Fruit fly (Drosophila melanogaster): Measurements from ENCODE around the gene Septin2.

The Septin2 gene

DNA sequence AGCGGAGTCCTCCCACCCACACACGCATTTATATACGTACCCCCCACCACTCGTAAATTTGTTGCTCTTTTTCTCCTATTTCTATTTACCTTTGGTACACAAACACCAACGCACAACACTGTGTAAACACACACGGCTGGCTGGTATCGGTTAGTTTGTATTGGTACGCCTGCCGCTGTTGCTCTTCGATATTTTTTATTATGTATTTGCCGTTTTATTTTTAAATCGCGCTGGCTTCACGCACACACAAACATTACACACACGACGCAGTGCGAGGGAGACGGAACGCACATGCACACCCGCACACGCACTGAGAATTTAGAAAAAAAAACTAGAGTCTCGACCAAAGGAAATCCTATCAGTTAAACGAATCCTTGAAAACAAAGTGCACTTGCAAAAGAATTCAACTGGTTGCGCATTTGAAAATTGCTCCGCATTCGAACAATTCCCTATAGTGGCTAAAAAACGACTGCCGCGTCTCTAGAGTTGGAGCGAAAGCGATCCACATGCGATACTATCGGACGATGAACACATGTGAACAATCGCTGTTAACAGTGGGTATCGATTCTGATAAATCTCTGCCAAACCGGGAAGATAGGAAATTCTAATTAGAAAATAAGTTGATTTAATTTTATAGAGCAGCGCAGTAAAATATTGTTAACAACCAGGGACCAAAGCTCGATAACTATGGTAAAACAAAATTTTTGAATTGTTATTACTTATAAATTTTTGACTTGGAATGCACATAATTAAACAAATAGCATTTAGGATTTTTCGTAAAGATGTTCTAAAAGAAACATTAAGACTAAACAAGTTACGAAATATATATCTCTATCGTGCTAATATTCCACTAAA lies 37.3 kb downstream of the Septin2 start (continued):
- no peak; the same call in 1 of the 2 replicates for TF ChIP-seq CG10959 (GFP tag; IDR thresholded peaks at IDR 0.05)
- TF ChIP-seq Mrtf (GFP tag; IDR thresholded peaks at IDR 0.05) = no peak
- TF ChIP-seq Hr78 (GFP tag; optimal IDR thresholded peaks at IDR 0.05) = no peak
- no peak for TF ChIP-seq dimm (GFP tag; IDR thresholded peaks at IDR 0.05)
- peak; percentile 40 for TF ChIP-seq CG2712 (tag; optimal IDR thresholded peaks at IDR 0.05)
- TF ChIP-seq CG13123 (GFP tag; optimal IDR thresholded peaks at IDR 0.05) = peak; percentile 28
- no peak for TF ChIP-seq pita (GFP tag; optimal IDR thresholded peaks at IDR 0.05)
- TF ChIP-seq CkIIα-i1 (GFP tag; IDR thresholded peaks at IDR 0.05) = no peak
- peak; percentile 48 for TF ChIP-seq sug (tag; optimal IDR thresholded peaks at IDR 0.05)
- TF ChIP-seq dan (GFP tag; IDR thresholded peaks at IDR 0.05) = no peak
- peak; percentile 44; the same call in 1 of the 2 replicates for TF ChIP-seq ranshi (GFP tag; IDR thresholded peaks at IDR 0.05)
- TF ChIP-seq CG11085 (GFP tag; IDR thresholded peaks at IDR 0.05) = no peak; the same call in 1 of the 2 replicates
- TF ChIP-seq NK7.1 (GFP tag; optimal IDR thresholded peaks at IDR 0.05) = peak; percentile 4
- no peak for TF ChIP-seq CG31388 (GFP tag; optimal IDR thresholded peaks at IDR 0.05)
- TF ChIP-seq Lim3 (GFP tag; IDR thresholded peaks at IDR 0.05) = no peak
- TF ChIP-seq crol (GFP tag; IDR thresholded peaks at IDR 0.05) = no peak; the same call in 1 of the 2 replicates
- TF ChIP-seq grau (tag; optimal IDR thresholded peaks at IDR 0.05) = peak; percentile 33
- TF ChIP-seq Dll (GFP tag; IDR thresholded peaks at IDR 0.05; ENCODE audit: partially characterized antibody) = peak; percentile 84; the same call in 3 of the 4 replicates
- no peak for TF ChIP-seq CG9437 (GFP tag; optimal IDR thresholded peaks at IDR 0.05)
- peak; percentile 68 for TF ChIP-seq cwo (GFP tag; optimal IDR thresholded peaks at IDR 0.05)
- TF ChIP-seq stc (GFP tag; IDR thresholded peaks at IDR 0.05) = peak; percentile 69; the same call in 1 of the 2 replicates
- peak; percentile 66 for TF ChIP-seq CG14965 (GFP tag; optimal IDR thresholded peaks at IDR 0.05; ENCODE audit: borderline replicate concordance)
- no peak; the same call in 2 of the 3 replicates for TF ChIP-seq C15 (GFP tag; IDR thresholded peaks at IDR 0.05)
- TF ChIP-seq CG9932 (GFP tag; IDR thresholded peaks at IDR 0.05) = peak; percentile 55
- peak; percentile 62; the same call in 1 of the 2 replicates for TF ChIP-seq seq (GFP tag; IDR thresholded peaks at IDR 0.05)
- peak; percentile 51; the same call in 1 of the 2 replicates for TF ChIP-seq sens-2 (GFP tag; IDR thresholded peaks at IDR 0.05)
- no peak for TF ChIP-seq danr (GFP tag; IDR thresholded peaks at IDR 0.05)
- TF ChIP-seq Pdp1 (GFP tag; optimal IDR thresholded peaks at IDR 0.05) = peak; percentile 23 to 79
- peak; percentile 28 for TF ChIP-seq CG9797 (GFP tag; optimal IDR thresholded peaks at IDR 0.05)
- peak; percentile 91 for TF ChIP-seq Hey (tag; optimal IDR thresholded peaks at IDR 0.05)
- no peak for TF ChIP-seq CG15073 (GFP tag; optimal IDR thresholded peaks at IDR 0.05)
- peak; percentile 91 for TF ChIP-seq CG15696 (tag; optimal IDR thresholded peaks at IDR 0.05)
- TF ChIP-seq gsb (GFP tag; IDR thresholded peaks at IDR 0.05) = peak; percentile 36; the same call in 1 of the 2 replicates
- no peak for TF ChIP-seq zf30C (GFP tag; optimal IDR thresholded peaks at IDR 0.05)
- no peak for TF ChIP-seq croc (GFP tag; conservative IDR thresholded peaks at IDR 0.05)
- TF ChIP-seq H2.0 (GFP tag; IDR thresholded peaks at IDR 0.05) = no peak
- peak; percentile 77 for TF ChIP-seq kah (GFP tag; optimal IDR thresholded peaks at IDR 0.05)
- TF ChIP-seq wek (GFP tag; optimal IDR thresholded peaks at IDR 0.05) = peak; percentile 94
- peak; percentile 47 for TF ChIP-seq CG17802 (tag; optimal IDR thresholded peaks at IDR 0.05)
- TF ChIP-seq fd102C (GFP tag; optimal IDR thresholded peaks at IDR 0.05) = peak; percentile 98
- no peak for TF ChIP-seq z (GFP tag; IDR thresholded peaks at IDR 0.05)
- TF ChIP-seq ab (GFP tag; optimal IDR thresholded peaks at IDR 0.05) = no peak
- peak; percentile 38 for TF ChIP-seq CG9876 (GFP tag; optimal IDR thresholded peaks at IDR 0.05)
- TF ChIP-seq CG8290 (GFP tag; optimal IDR thresholded peaks at IDR 0.05) = no peak
- TF ChIP-seq CG8290 (tag; optimal IDR thresholded peaks at IDR 0.05) = peak; percentile 92 to 96
- no peak for TF ChIP-seq CG17829 (tag; optimal IDR thresholded peaks at IDR 0.05)
- TF ChIP-seq CG2889 (GFP tag; IDR thresholded peaks at IDR 0.05) = 0 out of 3 replicates have a peak, but pooled peaks have one; percentile 41
- TF ChIP-seq CG1647 (GFP tag; optimal IDR thresholded peaks at IDR 0.05) = peak; percentile 23
- TF ChIP-seq wor (GFP tag; IDR thresholded peaks at IDR 0.05) = no peak
